Fruit fly (Drosophila melanogaster): ENCODE data around the gene PIG-Wa.

dm6 chr2L:2402194-2402593, 19.2 kb downstream of the PIG-Wa start:
- TF ChIP-seq CG8478 (optimal IDR thresholded peaks at IDR 0.05) (no peak), CTCF (optimal IDR thresholded peaks at IDR 0.05) (no peak)

Data from S2 (cell line).